Worm (Caenorhabditis elegans): Measurements from ENCODE around the gene cyp-25A1.
A peak's percentile ranks its signal among the peaks of the same experiment; 100 is the strongest.

DNA sequence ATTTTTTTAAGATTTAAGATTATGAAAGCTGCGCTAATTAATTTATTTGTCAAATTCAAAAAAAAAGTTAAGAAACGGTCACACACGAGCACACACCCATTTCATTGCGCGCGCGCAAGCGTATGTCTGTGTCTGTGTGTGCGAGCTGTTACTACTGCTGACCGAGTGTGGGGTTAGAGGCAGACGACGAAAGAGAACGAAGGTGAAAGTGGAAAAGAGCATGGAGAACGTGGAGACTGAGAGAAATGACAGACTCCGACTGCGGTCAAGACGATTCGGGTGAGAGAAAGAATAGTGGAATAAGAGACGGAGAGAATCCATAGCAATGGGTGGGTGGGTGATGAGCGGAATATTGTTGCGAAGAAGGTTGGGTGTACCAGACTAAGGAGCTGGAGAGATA is 12.3 kb upstream of the cyp-25A1 start:
- peak; percentile 82 for TF ChIP-seq attf-5 (GFP tag; optimal IDR thresholded peaks at IDR 0.05)
- no peak for TF ChIP-seq nfya-1 (tag; optimal IDR thresholded peaks at IDR 0.05; ENCODE audit: borderline replicate concordance, insufficient read depth)
- TF ChIP-seq hlh-12 (tag; optimal IDR thresholded peaks at IDR 0.05) = no peak
- no peak for TF ChIP-seq F57A8.1 (GFP tag; optimal IDR thresholded peaks at IDR 0.05)
- no peak for TF ChIP-seq ztf-28 (GFP tag; IDR thresholded peaks at IDR 0.05)
- no peak for TF ChIP-seq athp-1 (tag; optimal IDR thresholded peaks at IDR 0.05)
- TF ChIP-seq attf-6 (GFP tag; IDR thresholded peaks at IDR 0.05) = no peak
- TF ChIP-seq efl-1 (GFP tag; optimal IDR thresholded peaks at IDR 0.05) = no peak
- TF ChIP-seq hlh-26 (GFP tag; conservative IDR thresholded peaks at IDR 0.05) = no peak
- TF ChIP-seq ama-1 (optimal IDR thresholded peaks at IDR 0.05) = no peak
- no peak for TF ChIP-seq ama-1 (GFP tag; optimal IDR thresholded peaks at IDR 0.05)
- no peak for TF ChIP-seq lsy-27 (tag; optimal IDR thresholded peaks at IDR 0.05; ENCODE audit: borderline replicate concordance, insufficient read depth)
